Fruit fly (Drosophila melanogaster): Measurements from ENCODE around the gene Tdrd3.

Gene Tdrd3

dm6 chr3L:14755951-14756723 lies 30.5 kb upstream of the Tdrd3 start (continued):
- TF ChIP-seq grau (tag; optimal IDR thresholded peaks at IDR 0.05) = peak; percentile 99
- peak; percentile 85 for TF ChIP-seq CG11093 (GFP tag; IDR thresholded peaks at IDR 0.05)
- TF ChIP-seq gce (GFP tag; IDR thresholded peaks at IDR 0.05) = peak; percentile 60; the same call in 2 of the 3 replicates
- TF ChIP-seq gsb (GFP tag; IDR thresholded peaks at IDR 0.05) = peak; percentile 79
- peak; percentile 92 for TF ChIP-seq lab (GFP tag; optimal IDR thresholded peaks at IDR 0.05)
- no peak for TF ChIP-seq ERR (GFP tag; optimal IDR thresholded peaks at IDR 0.05)
- peak; percentile 77 for TF ChIP-seq CG10543 (GFP tag; optimal IDR thresholded peaks at IDR 0.05)
- TF ChIP-seq CG3163 (GFP tag; optimal IDR thresholded peaks at IDR 0.05) = no peak
- TF ChIP-seq dimm (GFP tag; IDR thresholded peaks at IDR 0.05) = peak; percentile 9; the same call in 1 of the 2 replicates
- peak; percentile 40 for TF ChIP-seq MBD-R2 (GFP tag; IDR thresholded peaks at IDR 0.05)
- peak; percentile 53 to 94 for TF ChIP-seq Hr51 (GFP tag; optimal IDR thresholded peaks at IDR 0.05)
- peak; percentile 95 for TF ChIP-seq CoRest (tag; optimal IDR thresholded peaks at IDR 0.05)
- no peak for TF ChIP-seq fd102C (GFP tag; optimal IDR thresholded peaks at IDR 0.05)
- peak; percentile 79 for TF ChIP-seq ems (GFP tag; optimal IDR thresholded peaks at IDR 0.05)
- TF ChIP-seq CG1024 (GFP tag; IDR thresholded peaks at IDR 0.05) = 0 out of 2 replicates have a peak, but pooled peaks have one; percentile 38
- peak; percentile 87 for TF ChIP-seq Fer1 (GFP tag; optimal IDR thresholded peaks at IDR 0.05)
- TF ChIP-seq B-H1 (GFP tag; IDR thresholded peaks at IDR 0.05) = peak; percentile 77
- no peak; the same call in 1 of the 2 replicates for TF ChIP-seq chm (GFP tag; IDR thresholded peaks at IDR 0.05)
- TF ChIP-seq Dip2 (GFP tag; IDR thresholded peaks at IDR 0.05) = no peak; the same call in 1 of the 2 replicates
- no peak for TF ChIP-seq Kr (GFP tag; optimal IDR thresholded peaks at IDR 0.05)
- peak; percentile 53 for TF ChIP-seq gro (GFP tag; optimal IDR thresholded peaks at IDR 0.05)
- no peak for TF ChIP-seq Spps (tag; optimal IDR thresholded peaks at IDR 0.05)
- TF ChIP-seq NC2β (GFP tag; optimal IDR thresholded peaks at IDR 0.05) = peak; percentile 56
- peak; percentile 63 for TF ChIP-seq Bdp1 (GFP tag; optimal IDR thresholded peaks at IDR 0.05)
- peak; percentile 84 for TF ChIP-seq nau (GFP tag; optimal IDR thresholded peaks at IDR 0.05)
- no peak for TF ChIP-seq nerfin-2 (GFP tag; IDR thresholded peaks at IDR 0.05; ENCODE audit: partially characterized antibody)
- peak; percentile 64; the same call in 1 of the 2 replicates for TF ChIP-seq Nf-YA (GFP tag; IDR thresholded peaks at IDR 0.05)
- peak; percentile 59 for TF ChIP-seq Nf-YB (GFP tag; optimal IDR thresholded peaks at IDR 0.05)
- TF ChIP-seq dm (GFP tag; optimal IDR thresholded peaks at IDR 0.05) = peak; percentile 19
- TF ChIP-seq CG32532 (GFP tag; IDR thresholded peaks at IDR 0.05) = peak; percentile 82
- peak; percentile 89 for TF ChIP-seq tio (GFP tag; optimal IDR thresholded peaks at IDR 0.05)
- TF ChIP-seq CG8388 (GFP tag; optimal IDR thresholded peaks at IDR 0.05) = peak; percentile 84
- TF ChIP-seq Abd-B (GFP tag; optimal IDR thresholded peaks at IDR 0.05) = peak; percentile 89
- peak; percentile 85 for TF ChIP-seq Bteb2 (GFP tag; optimal IDR thresholded peaks at IDR 0.05)
- TF ChIP-seq CG10431 (GFP tag; optimal IDR thresholded peaks at IDR 0.05) = peak; percentile 43
- TF ChIP-seq CG8089 (GFP tag; optimal IDR thresholded peaks at IDR 0.05) = no peak
- no peak for TF ChIP-seq Dll (GFP tag; IDR thresholded peaks at IDR 0.05; ENCODE audit: partially characterized antibody)
- peak; percentile 77 for TF ChIP-seq CG12104 (GFP tag; optimal IDR thresholded peaks at IDR 0.05)
- TF ChIP-seq sna (GFP tag; IDR thresholded peaks at IDR 0.05; ENCODE audit: partially characterized antibody) = peak; percentile 39
- TF ChIP-seq CG6791 (GFP tag; IDR thresholded peaks at IDR 0.05; ENCODE audit: partially characterized antibody) = no peak
- peak; percentile 73 for TF ChIP-seq yki (optimal IDR thresholded peaks at IDR 0.05)
- TF ChIP-seq bab2 (GFP tag; optimal IDR thresholded peaks at IDR 0.05) = peak; percentile 83
- no peak for TF ChIP-seq h (optimal IDR thresholded peaks at IDR 0.05)
- TF ChIP-seq vfl (GFP tag; optimal IDR thresholded peaks at IDR 0.05) = peak; percentile 76
- TF ChIP-seq CG12659 (GFP tag; optimal IDR thresholded peaks at IDR 0.05) = peak; percentile 95
- TF ChIP-seq CG18599 (GFP tag; optimal IDR thresholded peaks at IDR 0.05) = peak; percentile 95
- peak; percentile 38 for TF ChIP-seq NK7.1 (GFP tag; optimal IDR thresholded peaks at IDR 0.05)
- peak; percentile 77 for TF ChIP-seq pho (GFP tag; optimal IDR thresholded peaks at IDR 0.05)
- TF ChIP-seq da (GFP tag; optimal IDR thresholded peaks at IDR 0.05) = no peak
- TF ChIP-seq CkIIα-i1 (GFP tag; IDR thresholded peaks at IDR 0.05) = no peak
